Fruit fly (Drosophila melanogaster) whole organism, larva: ENCODE results near the gene flip.

Source experiments
- noc ChIP-seq: fragments of 200-800 bp; sonication (Bioruptor generic); optimal IDR thresholded peaks from 3 replicates; lab custom pipeline; 2019; ENCODE audit warnings: missing biosample characterization, mild to moderate bottlenecking, missing genetic modification characterization, moderate library complexity

flip gene

dm6 chr3R:4277828-4278227 lies at the start of gene flip:
TSS of gene flip (minus strand) at chr3R:4277928.
- TF ChIP-seq noc (tag; lab: Kevin White, UChicago), result no peak

dm6 chr3R:4319507-4320138 lies 41.9 kb upstream of the flip start, which contains the start of gene CG9795:
TSS of gene CG9795 (plus strand) at chr3R:4319683.
- no peak for TF ChIP-seq noc (tag; lab: Kevin White, UChicago)

- no peak for TF ChIP-seq noc (tag; lab: Kevin White, UChicago)
Measured at dm6 chr3R:4318999-4319398, 41.3 kb upstream of the flip start, which contains the start of gene Syt14. TSS of gene Syt14 (minus strand) at chr3R:4319069.

- TF ChIP-seq noc (tag; lab: Kevin White, UChicago), result no peak
Measured at dm6 chr3R:4318589-4318988, 40.9 kb upstream of the flip start.

- peak; percentile 49 for TF ChIP-seq noc (tag; lab: Kevin White, UChicago)
Measured at dm6 chr3R:4311067-4311723, 33.5 kb upstream of the flip start, which contains the start of gene Suv3. TSS of gene Suv3 (plus strand) at chr3R:4311555.

dm6 chr3R:4310683-4311066 lies 32.9 kb upstream of the flip start, which contains the start of gene Vps24:
TSS of gene Vps24 (minus strand) at chr3R:4310947.
- no peak for TF ChIP-seq noc (tag; lab: Kevin White, UChicago)

- TF ChIP-seq noc (tag; lab: Kevin White, UChicago), result no peak
Measured at dm6 chr3R:4308708-4309107, 31.0 kb upstream of the flip start.

- peak; percentile 47 for TF ChIP-seq noc (tag; lab: Kevin White, UChicago)
Measured at dm6 chr3R:4307664-4308416, 30.1 kb upstream of the flip start, which contains the start of gene MP1. TSS of gene MP1 (plus strand) at chr3R:4307908.

dm6 chr3R:4301485-4301884 lies 23.8 kb upstream of the flip start:
- TF ChIP-seq noc (tag; lab: Kevin White, UChicago), result no peak

dm6 chr3R:4294689-4295088 lies 17.0 kb upstream of the flip start, which contains the start of gene Nepl11:
TSS of gene Nepl11 (minus strand) at chr3R:4294840.
- peak; percentile 60 for TF ChIP-seq noc (tag; lab: Kevin White, UChicago)

dm6 chr3R:4292185-4292584 lies 14.5 kb upstream of the flip start:
- no peak for TF ChIP-seq noc (tag; lab: Kevin White, UChicago)

dm6 chr3R:4291289-4291688 lies 13.6 kb upstream of the flip start:
- TF ChIP-seq noc (tag; lab: Kevin White, UChicago), result peak; percentile 18

- no peak for TF ChIP-seq noc (tag; lab: Kevin White, UChicago)
Measured at dm6 chr3R:4284376-4284953, 6.7 kb upstream of the flip start.

dm6 chr3R:4282207-4282606 lies 4.5 kb upstream of the flip start:
- TF ChIP-seq noc (tag; lab: Kevin White, UChicago), result no peak

dm6 chr3R:4281119-4281861 lies 3.6 kb upstream of the flip start:
- no peak for TF ChIP-seq noc (tag; lab: Kevin White, UChicago)
